Fruit fly (Drosophila melanogaster) whole organism, embryonic: ENCODE data around the gene CG42764.

Experiments
- CG10147 ChIP-seq: fragments of 200-800 bp; sonication (Bioruptor generic); optimal IDR thresholded peaks from 2 replicates; lab custom pipeline; 2019; ENCODE audit warnings: missing biosample characterization, mild to moderate bottlenecking, missing genetic modification characterization, moderate library complexity
- CG1024 ChIP-seq: fragments of 200-800 bp; sonication (Bioruptor generic); IDR thresholded peaks from 2 replicates; pipeline ENCODE4 v1.3.6; 2022; ENCODE audit warnings: missing biosample characterization, missing genetic modification characterization
- CG14441 ChIP-seq: fragments of 200-800 bp; sonication (Bioruptor generic); IDR thresholded peaks from 2 replicates; pipeline ENCODE4 v1.3.6; 2022; ENCODE audit warnings: missing biosample characterization, missing genetic modification characterization
- CG15479 ChIP-seq: fragments of 200-800 bp; sonication (Bioruptor generic); optimal IDR thresholded peaks from 3 replicates; lab custom pipeline; 2019; ENCODE audit warnings: missing biosample characterization, mild to moderate bottlenecking, missing genetic modification characterization, moderate library complexity
- CG18476 ChIP-seq: fragments of 200-800 bp; sonication (Bioruptor generic); optimal IDR thresholded peaks from 2 replicates; lab custom pipeline; 2016; ENCODE audit warnings: missing biosample characterization, mild to moderate bottlenecking, missing genetic modification characterization
- CG34376 ChIP-seq: fragments of 200-800 bp; sonication (Bioruptor generic); optimal IDR thresholded peaks from 2 replicates; lab custom pipeline; 2018; ENCODE audit warnings: missing biosample characterization, mild to moderate bottlenecking, missing genetic modification characterization
- CG3838 ChIP-seq: fragments of 200-800 bp; sonication (Bioruptor generic); optimal IDR thresholded peaks from 3 replicates; lab custom pipeline; 2016; ENCODE audit warnings: missing biosample characterization, missing genetic modification characterization
- CTCF ChIP-seq: fragments of 200-800 bp; sonication (Bioruptor generic); optimal IDR thresholded peaks from 2 replicates; lab custom pipeline; 2017; ENCODE audit warnings: missing biosample characterization, mild to moderate bottlenecking, missing genetic modification characterization, moderate library complexity
- Mrtf ChIP-seq: fragments of 200-800 bp; sonication (Bioruptor generic); IDR thresholded peaks from 3 replicates; pipeline ENCODE4 v1.3.6; 2022; ENCODE audit warnings: missing biosample characterization, missing genetic modification characterization
- abd-A ChIP-seq: fragments of 200-800 bp; sonication (Bioruptor generic); optimal IDR thresholded peaks from 3 replicates; lab custom pipeline; 2019; ENCODE audit warnings: missing biosample characterization, mild to moderate bottlenecking, missing genetic modification characterization, moderate library complexity
- eyg ChIP-seq: fragments of 200-800 bp; sonication (Bioruptor generic); optimal IDR thresholded peaks from 3 replicates; lab custom pipeline; 2016; ENCODE audit warnings: missing biosample characterization, missing genetic modification characterization
- ind ChIP-seq: fragments of 200-800 bp; sonication (Bioruptor generic); optimal IDR thresholded peaks from 3 replicates; lab custom pipeline; 2016; ENCODE audit warnings: missing biosample characterization, missing genetic modification characterization
- nom ChIP-seq: fragments of 200-800 bp; sonication (Bioruptor generic); optimal IDR thresholded peaks from 2 replicates; lab custom pipeline; 2017; ENCODE audit warnings: missing biosample characterization, missing genetic modification characterization, mild to moderate bottlenecking, moderate library complexity, missing genetic modification reagents

- TF ChIP-seq CG34376 (no peak), abd-A (tag; lab: Kevin White, UChicago) (no peak), CG1024 (GFP tag; lab: Robert Waterston, UW) (no peak), ind (no peak), CG18476 (GFP tag; lab: Kevin White, UChicago) (no peak), CG14441 (GFP tag; lab: Robert Waterston, UW) (no peak), nom (GFP tag; lab: Kevin White, UChicago) (no peak), Mrtf (GFP tag; lab: Robert Waterston, UW) (no peak), CTCF (no peak), CG3838 (GFP tag; lab: Kevin White, UChicago) (no peak), eyg (no peak), CG10147 (GFP tag; lab: Kevin White, UChicago) (no peak), CG15479 (GFP tag; lab: Kevin White, UChicago) (no peak)
Observed at dm6 chr3L:20465941-20466340, at the start of gene CG42764.
